Fruit fly (Drosophila melanogaster): ENCODE measurements around the gene CG43336.

- no peak for TF ChIP-seq usp (GFP tag; optimal IDR thresholded peaks at IDR 0.05)
- no peak for TF ChIP-seq psq (optimal IDR thresholded peaks at IDR 0.05)
- TF ChIP-seq pan (optimal IDR thresholded peaks at IDR 0.05): no peak
- no peak for TF ChIP-seq EcR (GFP tag; optimal IDR thresholded peaks at IDR 0.05)
- no peak for TF ChIP-seq CG8478 (optimal IDR thresholded peaks at IDR 0.05)
Measured at dm6 chr3R:15644733-15645132, 7.8 kb downstream of the CG43336 start.
